Fruit fly (Drosophila melanogaster): ENCODE data around the gene CG42245.

The CG42245 gene

dm6 chr3L:2634929-2635799 is 3.6 kb downstream of the CG42245 start (continued):
- TF ChIP-seq CG17359 (tag; optimal IDR thresholded peaks at IDR 0.05) (peak; percentile 74), CG11504 (tag; optimal IDR thresholded peaks at IDR 0.05) (peak; percentile 68), lbe (GFP tag; optimal IDR thresholded peaks at IDR 0.05) (peak; percentile 76), CG6272 (GFP tag; IDR thresholded peaks at IDR 0.05) (no peak), CG17328 (GFP tag; IDR thresholded peaks at IDR 0.05) (peak; percentile 83), CG43689 (GFP tag; IDR thresholded peaks at IDR 0.05) (0 out of 2 replicates have a peak, but pooled peaks have one; percentile 45), E2f1 (GFP tag; IDR thresholded peaks at IDR 0.05) (peak; percentile 77), CG10209 (GFP tag; optimal IDR thresholded peaks at IDR 0.05) (peak; percentile 76), Usf (GFP tag; optimal IDR thresholded peaks at IDR 0.05) (peak; percentile 34), disco-r (GFP tag; optimal IDR thresholded peaks at IDR 0.05) (peak; percentile 89), CG3838 (GFP tag; optimal IDR thresholded peaks at IDR 0.05) (peak; percentile 46), amos (GFP tag; IDR thresholded peaks at IDR 0.05; ENCODE audit: partially characterized antibody) (peak; percentile 79), CG33213 (GFP tag; optimal IDR thresholded peaks at IDR 0.05) (peak; percentile 88), gsb-n (tag; optimal IDR thresholded peaks at IDR 0.05) (peak; percentile 71), Oaz (GFP tag; IDR thresholded peaks at IDR 0.05) (peak; percentile 61), tll (GFP tag; optimal IDR thresholded peaks at IDR 0.05) (no peak), maf-S (GFP tag; optimal IDR thresholded peaks at IDR 0.05) (peak; percentile 68), CG15073 (GFP tag; optimal IDR thresholded peaks at IDR 0.05) (no peak), Scr (GFP tag; IDR thresholded peaks at IDR 0.05; ENCODE audit: partially characterized antibody) (peak; percentile 78), pb (GFP tag; optimal IDR thresholded peaks at IDR 0.05) (peak; percentile 84), trem (tag; optimal IDR thresholded peaks at IDR 0.05) (peak; percentile 77), Ssrp (tag; optimal IDR thresholded peaks at IDR 0.05) (peak; percentile 15), wor (GFP tag; IDR thresholded peaks at IDR 0.05) (0 out of 2 replicates have a peak, but pooled peaks have one; percentile 18), CG3281 (GFP tag; optimal IDR thresholded peaks at IDR 0.05) (peak; percentile 91), Tbp (GFP tag; optimal IDR thresholded peaks at IDR 0.05) (peak; percentile 5), CG3163 (GFP tag; optimal IDR thresholded peaks at IDR 0.05) (peak; percentile 61), ind (GFP tag; optimal IDR thresholded peaks at IDR 0.05) (peak; percentile 51), CG10274 (GFP tag; optimal IDR thresholded peaks at IDR 0.05) (peak; percentile 74), CG6813 (GFP tag; optimal IDR thresholded peaks at IDR 0.05) (peak; percentile 87), CG1233 (GFP tag; optimal IDR thresholded peaks at IDR 0.05) (peak; percentile 85), crc (GFP tag; optimal IDR thresholded peaks at IDR 0.05) (peak; percentile 67), CG11398 (GFP tag; optimal IDR thresholded peaks at IDR 0.05) (peak; percentile 67), al (GFP tag; IDR thresholded peaks at IDR 0.05) (peak; percentile 62; the same call in 1 of the 2 replicates), Doc2 (GFP tag; IDR thresholded peaks at IDR 0.05) (no peak), Rx (GFP tag; IDR thresholded peaks at IDR 0.05) (peak; percentile 74), D19A (tag; optimal IDR thresholded peaks at IDR 0.05) (peak; percentile 6), CG6791 (GFP tag; IDR thresholded peaks at IDR 0.05; ENCODE audit: partially characterized antibody) (peak; percentile 85), Nf-YA (GFP tag; IDR thresholded peaks at IDR 0.05) (peak; percentile 19; the same call in 1 of the 2 replicates), pnt (GFP tag; optimal IDR thresholded peaks at IDR 0.05) (peak; percentile 12), Hr51 (GFP tag; optimal IDR thresholded peaks at IDR 0.05) (peak; percentile 72 to 79), HLH3B (GFP tag; IDR thresholded peaks at IDR 0.05) (peak; percentile 56; the same call in 1 of the 2 replicates), unc-4 (GFP tag; IDR thresholded peaks at IDR 0.05; ENCODE audit: partially characterized antibody) (peak; percentile 76), dpn (GFP tag; optimal IDR thresholded peaks at IDR 0.05) (peak; percentile 35 to 84), sima (GFP tag; optimal IDR thresholded peaks at IDR 0.05) (peak; percentile 52), CG5953 (GFP tag; IDR thresholded peaks at IDR 0.05) (peak; percentile 63; the same call in 1 of the 2 replicates), HHEX (GFP tag; optimal IDR thresholded peaks at IDR 0.05) (peak; percentile 91), Xrp1 (GFP tag; IDR thresholded peaks at IDR 0.05) (peak; percentile 65), Optix (GFP tag; IDR thresholded peaks at IDR 0.05) (peak; percentile 67; the same call in 2 of the 3 replicates)
